Fruit fly (Drosophila melanogaster) whole organism, adult: Measurements from ENCODE around the gene CG34332.
"Not testable (repeated sequence)": the region's sequence is repeated elsewhere in the genome, so short reads cannot be mapped to it uniquely, and the experiment has no call there.

Experiments used
- CG11617 ChIP-seq: fragments of 200-800 bp; sonication (Bioruptor generic); optimal IDR thresholded peaks from 2 replicates; lab custom pipeline; 2017; ENCODE audit warnings: mild to moderate bottlenecking, missing biosample characterization, missing genetic modification reagents, missing genetic modification characterization
- CG12768 ChIP-seq: fragments of 200-800 bp; sonication (Bioruptor generic); optimal IDR thresholded peaks from 2 replicates; lab custom pipeline; 2017; ENCODE audit warnings: missing biosample characterization, missing genetic modification characterization, mild to moderate bottlenecking, moderate library complexity, missing genetic modification reagents
- CG14711 ChIP-seq: fragments of 200-800 bp; sonication (Bioruptor generic); optimal IDR thresholded peaks from 2 replicates; lab custom pipeline; 2018; ENCODE audit warnings: missing biosample characterization, mild to moderate bottlenecking, missing genetic modification characterization, moderate library complexity
- CG1620 ChIP-seq: fragments of 200-800 bp; sonication (Bioruptor generic); optimal IDR thresholded peaks from 2 replicates; lab custom pipeline; 2016; ENCODE audit warnings: missing biosample characterization, missing genetic modification characterization
- CG33017 ChIP-seq: fragments of 200-800 bp; sonication (Bioruptor generic); optimal IDR thresholded peaks from 2 replicates; lab custom pipeline; 2018; ENCODE audit warnings: missing biosample characterization, mild to moderate bottlenecking, missing genetic modification characterization, moderate library complexity
- CG5204 ChIP-seq: fragments of 200-800 bp; sonication (Bioruptor generic); optimal IDR thresholded peaks from 2 replicates; lab custom pipeline; 2016; ENCODE audit warnings: missing biosample characterization, missing genetic modification characterization
- CG7045 ChIP-seq: fragments of 200-800 bp; sonication (Bioruptor generic); optimal IDR thresholded peaks from 2 replicates; lab custom pipeline; 2017; ENCODE audit warnings: missing biosample characterization, mild to moderate bottlenecking, missing genetic modification characterization
- CG7101 ChIP-seq: fragments of 200-800 bp; sonication (Bioruptor generic); optimal IDR thresholded peaks from 2 replicates; lab custom pipeline; 2018; ENCODE audit warnings: missing biosample characterization, mild to moderate bottlenecking, missing genetic modification characterization, moderate library complexity
- Clk ChIP-seq: fragments of 200-800 bp; sonication (Bioruptor generic); optimal IDR thresholded peaks from 2 replicates; lab custom pipeline; 2017; ENCODE audit warnings: missing biosample characterization, missing genetic modification characterization
- Crg-1 ChIP-seq: fragments of 200-800 bp; sonication (Bioruptor generic); optimal IDR thresholded peaks from 2 replicates; lab custom pipeline; 2016; ENCODE audit warnings: missing biosample characterization, missing genetic modification characterization
- Hr96 ChIP-seq: fragments of 200-800 bp; sonication (Bioruptor generic); optimal IDR thresholded peaks from 2 replicates; lab custom pipeline; 2016; ENCODE audit warnings: missing biosample characterization, missing genetic modification characterization
- Mnt ChIP-seq: fragments of 200-800 bp; sonication (Bioruptor generic); optimal IDR thresholded peaks from 2 replicates; lab custom pipeline; 2016; ENCODE audit warnings: missing biosample characterization, mild to moderate bottlenecking, missing genetic modification characterization
- bab1 ChIP-seq: fragments of 200-800 bp; sonication (Bioruptor generic); optimal IDR thresholded peaks from 3 replicates; lab custom pipeline; 2019; ENCODE audit warnings: missing biosample characterization, mild to moderate bottlenecking, missing genetic modification characterization, moderate library complexity
- cic ChIP-seq: fragments of 200-800 bp; sonication (Bioruptor generic); optimal IDR thresholded peaks from 2 replicates; lab custom pipeline; 2017; ENCODE audit warnings: missing biosample characterization, mild to moderate bottlenecking, missing genetic modification characterization, moderate library complexity
- cnc ChIP-seq, 2 experiments: fragments of >200 bp; optimal IDR thresholded peaks; 2 replicates each; lab custom pipeline; 2017
- kay ChIP-seq: fragments of 200-800 bp; sonication (Bioruptor generic); peaks from one replicate; lab custom pipeline; 2016; ENCODE audit warnings: missing biosample characterization, missing genetic modification characterization, borderline replicate concordance
- ovo ChIP-seq: fragments of 200-800 bp; sonication (Bioruptor generic); optimal IDR thresholded peaks from 2 replicates; lab custom pipeline; 2016; ENCODE audit warnings: missing biosample characterization, missing genetic modification characterization
- pad ChIP-seq: fragments of 200-800 bp; sonication (Bioruptor generic); optimal IDR thresholded peaks from 3 replicates; lab custom pipeline; 2017; ENCODE audit warnings: missing biosample characterization, missing genetic modification characterization, mild to moderate bottlenecking, moderate library complexity, missing genetic modification reagents
- tj ChIP-seq: fragments of 200-800 bp; sonication (Bioruptor generic); optimal IDR thresholded peaks from 3 replicates; lab custom pipeline; 2017; ENCODE audit warnings: missing biosample characterization, mild to moderate bottlenecking, missing genetic modification characterization, moderate library complexity
- toe ChIP-seq: fragments of 200-800 bp; sonication (Bioruptor generic); optimal IDR thresholded peaks from 2 replicates; lab custom pipeline; 2016; ENCODE audit warnings: missing biosample characterization, missing genetic modification characterization

CG34332 gene

DNA sequence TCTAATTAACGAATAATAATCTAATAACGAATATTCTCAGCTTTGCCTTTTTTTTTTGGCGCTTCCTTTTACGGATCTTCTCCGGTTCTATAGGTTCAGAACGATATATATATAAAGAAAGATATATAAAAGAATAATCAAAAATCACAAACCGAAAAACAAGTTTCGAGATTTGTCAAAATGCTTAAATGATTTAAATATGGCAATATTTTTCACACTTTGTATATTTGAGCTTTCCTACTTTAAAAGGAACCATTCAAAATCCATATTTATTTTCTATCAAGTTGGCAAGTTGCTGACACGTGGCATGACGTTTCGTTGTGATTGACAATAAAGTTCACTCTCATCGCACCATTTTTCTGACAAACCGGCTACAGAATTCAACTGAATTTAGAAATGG, at the start of gene CG34332:
TSS of gene CG34332 (plus strand) at position 301 of the 400 bp plus-strand sequence.
- TF ChIP-seq bab1: no peak
- no peak for TF ChIP-seq CG11617 (GFP tag; lab: Kevin White, UChicago)
- no peak for TF ChIP-seq CG33017
- no peak for TF ChIP-seq ovo (GFP tag; lab: Kevin White, UChicago)
- TF ChIP-seq pad (GFP tag; lab: Kevin White, UChicago): no peak
- TF ChIP-seq Crg-1 (GFP tag; lab: Kevin White, UChicago): no peak
- TF ChIP-seq CG1620 (GFP tag; lab: Kevin White, UChicago): no peak
- no peak for TF ChIP-seq kay
- TF ChIP-seq CG7045 (GFP tag; lab: Kevin White, UChicago): no peak
- no peak for TF ChIP-seq cnc (optimal IDR thresholded peaks at IDR 0.05; lab: Kevin White, UChicago)
- no peak for TF ChIP-seq Mnt
- TF ChIP-seq tj (GFP tag; lab: Kevin White, UChicago): no peak
- no peak for TF ChIP-seq cic (GFP tag; lab: Kevin White, UChicago)
- TF ChIP-seq CG14711 (tag; lab: Kevin White, UChicago): no peak
- TF ChIP-seq Hr96 (GFP tag; lab: Kevin White, UChicago): no peak
- TF ChIP-seq CG7101: no peak
- TF ChIP-seq Clk: no peak
- TF ChIP-seq CG12768 (GFP tag; lab: Kevin White, UChicago): no peak
- TF ChIP-seq toe (GFP tag; lab: Kevin White, UChicago): no peak

DNA sequence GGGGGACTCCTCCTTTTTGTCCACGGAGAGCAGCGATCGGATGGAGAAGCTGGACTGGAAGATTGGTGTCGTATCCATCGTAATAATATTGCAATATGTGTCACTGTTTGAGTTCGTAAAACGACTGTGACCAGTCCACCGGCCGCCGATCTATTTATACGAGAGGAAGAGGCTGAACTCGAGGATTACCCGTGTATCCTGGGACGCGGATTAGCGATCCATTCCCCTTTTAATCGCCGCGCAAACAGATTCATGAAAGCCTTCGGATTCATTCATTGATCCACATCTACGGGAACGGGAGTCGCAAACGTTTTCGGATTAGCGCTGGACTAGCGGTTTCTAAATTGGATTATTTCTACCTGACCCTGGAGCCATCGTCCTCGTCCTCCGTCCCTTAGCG, 48.5 kb upstream of the CG34332 start, which contains the start of gene fd19B:
TSS of gene fd19B (minus strand) at position 101 of the 400 bp plus-strand sequence.
- TF ChIP-seq CG1620 (GFP tag; lab: Kevin White, UChicago) (no peak), CG33017 (no peak), ovo (GFP tag; lab: Kevin White, UChicago) (no peak), CG7045 (GFP tag; lab: Kevin White, UChicago) (no peak), cnc (optimal IDR thresholded peaks at IDR 0.05; lab: Kevin White, UChicago) (no peak), Crg-1 (GFP tag; lab: Kevin White, UChicago) (no peak), CG14711 (tag; lab: Kevin White, UChicago) (no peak)

- not testable (repeated sequence) for TF ChIP-seq kay; CG1620 (GFP tag; lab: Kevin White, UChicago); Mnt
These were observed 46.7 kb upstream of the CG34332 start, which contains the start of gene Or19b for dm6 chrX:20094098-20094497. Or19b (plus strand) TSS chrX:20094398.

DNA sequence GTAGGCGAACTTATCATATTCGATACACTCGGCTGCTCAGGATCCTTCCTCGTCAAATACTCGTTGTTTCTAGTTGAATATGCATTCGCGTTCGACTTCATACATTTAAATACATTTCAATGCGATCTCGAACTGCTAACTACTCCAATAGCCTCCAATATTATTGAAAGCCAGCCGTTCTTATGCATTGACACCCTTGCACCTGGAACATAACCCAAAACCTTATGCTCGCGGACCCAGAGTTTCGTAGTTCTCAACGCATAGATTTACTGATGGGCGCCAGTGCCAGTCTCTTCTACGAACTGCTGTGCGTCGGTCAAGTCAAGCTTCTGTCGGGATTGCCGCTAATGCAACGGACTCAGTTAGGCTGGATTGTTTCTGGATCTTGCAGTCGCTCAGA, 44.4 kb upstream of the CG34332 start, which contains the start of gene CG42581:
TSS of gene CG42581 (minus strand) at position 101 of the 400 bp plus-strand sequence.
- TF ChIP-seq kay; CG33017; cnc (optimal IDR thresholded peaks at IDR 0.05; lab: Kevin White, UChicago): not testable (repeated sequence)

DNA sequence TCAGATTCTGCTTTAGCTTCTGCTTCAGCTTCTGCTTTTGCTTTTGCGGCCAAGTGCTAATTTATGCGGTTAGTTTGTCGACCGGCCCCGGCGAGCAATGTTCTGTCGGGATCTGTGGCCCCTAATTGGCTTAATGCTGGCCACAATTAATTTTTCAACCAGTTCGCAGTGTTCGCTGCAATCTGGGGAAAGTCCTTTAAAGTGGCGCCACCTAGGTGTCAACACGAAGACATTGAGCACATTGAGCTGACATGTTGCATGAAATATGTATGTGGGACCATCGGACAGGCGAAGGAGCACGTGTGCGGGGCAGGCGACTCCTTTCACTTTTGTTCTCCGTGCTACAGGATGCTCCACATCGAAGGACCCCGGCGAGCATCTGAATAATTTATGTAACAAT, 35.8 kb upstream of the CG34332 start:
- TF ChIP-seq CG11617 (GFP tag; lab: Kevin White, UChicago): no peak
- no peak for TF ChIP-seq Mnt
- TF ChIP-seq CG14711 (tag; lab: Kevin White, UChicago): no peak
- TF ChIP-seq bab1: no peak
- TF ChIP-seq tj (GFP tag; lab: Kevin White, UChicago): no peak
- TF ChIP-seq CG12768 (GFP tag; lab: Kevin White, UChicago): no peak
- no peak for TF ChIP-seq CG7045 (GFP tag; lab: Kevin White, UChicago)
- no peak for TF ChIP-seq Hr96 (GFP tag; lab: Kevin White, UChicago)
- TF ChIP-seq Clk: no peak
- TF ChIP-seq toe (GFP tag; lab: Kevin White, UChicago): no peak
- no peak for TF ChIP-seq pad (GFP tag; lab: Kevin White, UChicago)
- no peak for TF ChIP-seq kay
- TF ChIP-seq CG7101: no peak
- TF ChIP-seq CG33017: no peak
- no peak for TF ChIP-seq ovo (GFP tag; lab: Kevin White, UChicago)
- no peak for TF ChIP-seq cnc (optimal IDR thresholded peaks at IDR 0.05; lab: Kevin White, UChicago)

- TF ChIP-seq toe (GFP tag; lab: Kevin White, UChicago): no peak
- no peak for TF ChIP-seq CG5204 (GFP tag; lab: Kevin White, UChicago)
- TF ChIP-seq CG12768 (GFP tag; lab: Kevin White, UChicago): no peak
- TF ChIP-seq kay: no peak
- no peak for TF ChIP-seq CG14711 (tag; lab: Kevin White, UChicago)
- no peak for TF ChIP-seq Clk
- TF ChIP-seq Crg-1 (GFP tag; lab: Kevin White, UChicago): no peak
- TF ChIP-seq CG7101: no peak
- no peak for TF ChIP-seq tj (GFP tag; lab: Kevin White, UChicago)
These were observed 30.3 kb upstream of the CG34332 start, which contains the start of gene karr for dm6 chrX:20110475-20110874. karr (minus strand) TSS chrX:20110575.

- TF ChIP-seq tj (GFP tag; lab: Kevin White, UChicago): no peak
- TF ChIP-seq Clk: no peak
These were observed 18.7 kb upstream of the CG34332 start, which contains the start of gene CG34331 for dm6 chrX:20122153-20122552. CG34331 (plus strand) TSS chrX:20122453.

- TF ChIP-seq kay (no peak), CG14711 (tag; lab: Kevin White, UChicago) (no peak), CG11617 (GFP tag; lab: Kevin White, UChicago) (no peak), Hr96 (GFP tag; lab: Kevin White, UChicago) (no peak), cnc (optimal IDR thresholded peaks at IDR 0.05; lab: Kevin White, UChicago) (no peak), CG1620 (GFP tag; lab: Kevin White, UChicago) (no peak), bab1 (no peak), CG12768 (GFP tag; lab: Kevin White, UChicago) (no peak), CG33017 (no peak), Clk (no peak), cic (GFP tag; lab: Kevin White, UChicago) (no peak), Crg-1 (GFP tag; lab: Kevin White, UChicago) (no peak), CG7101 (no peak)
These were observed 11.3 kb upstream of the CG34332 start for dm6 chrX:20129554-20129953.
